Worm (Caenorhabditis elegans) whole organism, L3 larva: ENCODE results near the gene F47B8.14.

Source experiments
- aly-2 ChIP-seq: fragments of 150-350 bp; optimal IDR thresholded peaks from 2 replicates; lab custom pipeline; 2014; ENCODE audit warnings: missing biosample characterization, missing genetic modification characterization
- elt-1 ChIP-seq: fragments of 150-350 bp; optimal IDR thresholded peaks from 2 replicates; lab custom pipeline; 2014; ENCODE audit warnings: missing biosample characterization, missing genetic modification characterization
- jun-1 ChIP-seq: fragments of 150-350 bp; optimal IDR thresholded peaks from 2 replicates; lab custom pipeline; 2014; ENCODE audit warnings: missing biosample characterization, missing genetic modification reagents, missing genetic modification characterization
- lin-39 ChIP-seq: fragments of 150-350 bp; optimal IDR thresholded peaks from 2 replicates; lab custom pipeline; 2018; ENCODE audit warnings: missing biosample characterization, missing genetic modification reagents, missing genetic modification characterization
- nhr-25 ChIP-seq: sonication (generic microtip); optimal IDR thresholded peaks from 2 replicates; lab custom pipeline; 2017; ENCODE audit warnings: missing biosample characterization, missing genetic modification characterization
- nhr-28 ChIP-seq: fragments of 150-350 bp; optimal IDR thresholded peaks from 2 replicates; lab custom pipeline; 2014; ENCODE audit warnings: missing biosample characterization, missing genetic modification characterization
- skn-1 ChIP-seq: fragments of 150-350 bp; optimal IDR thresholded peaks from 2 replicates; lab custom pipeline; 2014; ENCODE audit warnings: missing biosample characterization, missing genetic modification characterization
- snpc-4 ChIP-seq: fragments of 150-350 bp; optimal IDR thresholded peaks from 2 replicates; lab custom pipeline; 2014; ENCODE audit warnings: missing biosample characterization, missing genetic modification characterization
- zag-1 ChIP-seq: fragments of 150-350 bp; optimal IDR thresholded peaks from 2 replicates; lab custom pipeline; 2014; ENCODE audit warnings: missing biosample characterization, missing genetic modification characterization

DNA sequence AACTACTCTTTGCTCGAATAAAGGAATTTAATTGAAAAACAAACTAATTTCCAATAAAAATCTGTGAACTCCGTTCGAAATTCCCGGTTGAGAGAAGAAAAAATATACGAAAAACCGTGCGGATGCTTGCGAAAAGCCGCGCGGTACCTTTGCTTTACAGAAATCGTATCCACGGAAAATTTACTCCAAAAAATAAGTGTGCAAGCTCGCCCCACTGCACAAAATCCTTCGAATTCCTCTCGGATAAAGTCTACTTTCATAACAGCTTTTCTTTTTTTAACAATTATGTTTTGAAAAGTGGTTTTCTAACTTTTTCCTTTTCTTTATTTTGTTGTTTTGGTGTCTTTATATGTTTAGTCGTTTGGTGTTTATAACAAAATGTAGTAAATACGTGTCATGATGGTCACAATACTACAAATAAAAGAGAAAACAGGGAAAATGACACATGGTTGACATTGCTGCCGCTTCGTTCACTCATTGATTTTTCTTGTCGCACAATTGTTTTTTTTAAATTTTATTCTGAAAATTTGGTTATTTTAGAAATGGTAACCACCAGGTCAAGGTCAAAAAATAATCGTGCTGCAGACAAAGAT, 27.0 kb downstream of the F47B8.14 start, which contains the start of gene cept-2:
- TF ChIP-seq lin-39, result peak; percentile 88
- no peak for TF ChIP-seq zag-1 (tag; lab: Kevin White, UChicago)
- peak; percentile 62 for TF ChIP-seq elt-1 (tag; lab: Kevin White, UChicago)
- no peak for TF ChIP-seq aly-2 (tag; lab: Kevin White, UChicago)
- TF ChIP-seq nhr-25 (tag; lab: Kevin White, UChicago), result peak; percentile 83
- peak; percentile 92 for TF ChIP-seq snpc-4
- peak; percentile 56 for TF ChIP-seq skn-1 (tag; lab: Kevin White, UChicago)
- peak; percentile 78 for TF ChIP-seq jun-1 (tag; lab: Kevin White, UChicago)
- no peak for TF ChIP-seq nhr-28 (tag; lab: Kevin White, UChicago)
